Worm (Caenorhabditis elegans) whole organism, L4/young adult: ENCODE results near the gene col-173.

Source experiments
- dao-5 ChIP-seq: sonication (generic microtip); optimal IDR thresholded peaks from 2 replicates; lab custom pipeline; 2016; ENCODE audit warnings: missing genotype, missing genetic modification characterization, moderate library complexity, missing compliant biosample characterization
- him-1 ChIP-seq: sonication (generic microtip); optimal IDR thresholded peaks from 2 replicates; lab custom pipeline; 2016; ENCODE audit warnings: missing genotype, missing genetic modification reagents, missing genetic modification characterization, missing compliant biosample characterization

DNA sequence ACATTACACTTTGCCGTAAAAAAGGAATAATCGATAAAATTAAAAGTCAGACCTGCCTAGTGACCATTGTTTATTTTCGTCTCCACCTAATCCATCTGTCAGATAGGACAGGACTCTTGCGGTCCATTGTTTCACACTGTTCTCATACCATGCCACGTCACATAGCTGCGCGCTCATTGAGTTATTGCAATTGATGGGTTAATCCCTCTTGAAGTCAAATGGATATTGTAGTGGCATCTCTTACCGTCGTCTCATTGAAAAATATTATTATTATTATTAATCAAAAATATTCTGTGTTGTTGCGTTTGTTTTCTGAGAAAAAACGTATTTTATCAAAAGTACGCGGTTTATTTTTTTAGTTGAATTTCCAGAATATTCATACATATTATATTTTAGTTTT is 10.9 kb upstream of the col-173 start:
- TF ChIP-seq dao-5 (no peak), him-1 (tag; lab: Kevin White, UChicago) (no peak)
